Worm (Caenorhabditis elegans): ENCODE measurements around the gene F58F12.4.

F58F12.4 gene

ce11 chrII:6345195-6346158, 41.1 kb upstream of the F58F12.4 start, which contains the start of gene C32D5.8 (continued):
- TF ChIP-seq ama-1 (optimal IDR thresholded peaks at IDR 0.05), result peak; percentile 48
- TF ChIP-seq ZK546.5 (tag; optimal IDR thresholded peaks at IDR 0.05), result no peak
- TF ChIP-seq dpl-1 (GFP tag; optimal IDR thresholded peaks at IDR 0.05), result no peak
- no peak for TF ChIP-seq dmd-6 (GFP tag; IDR thresholded peaks at IDR 0.05)
- no peak for TF ChIP-seq ceh-28 (tag; optimal IDR thresholded peaks at IDR 0.05)
- TF ChIP-seq snpc-1.2 (GFP tag; IDR thresholded peaks at IDR 0.05), result 0 out of 2 replicates have a peak, but pooled peaks have one; percentile 27
- no peak for TF ChIP-seq ztf-11 (tag; optimal IDR thresholded peaks at IDR 0.05)
- TF ChIP-seq mdt-29 (GFP tag; IDR thresholded peaks at IDR 0.05), result no peak
- TF ChIP-seq mxl-3 (GFP tag; optimal IDR thresholded peaks at IDR 0.05), result peak; percentile 38
- TF ChIP-seq egl-43 (GFP tag; IDR thresholded peaks at IDR 0.05), result no peak
- no peak for TF ChIP-seq mes-2 (tag; optimal IDR thresholded peaks at IDR 0.05; ENCODE audit: poor library complexity, severe bottlenecking)
- no peak for TF ChIP-seq F44E2.7 (GFP tag; IDR thresholded peaks at IDR 0.05)
- TF ChIP-seq hlh-30 (tag; optimal IDR thresholded peaks at IDR 0.05; ENCODE audit: insufficient read depth), result peak; percentile 75
- TF ChIP-seq tra-1 (GFP tag; IDR thresholded peaks at IDR 0.05), result no peak
- TF ChIP-seq F37D6.2 (tag; optimal IDR thresholded peaks at IDR 0.05), result no peak
- TF ChIP-seq dve-1 (tag; optimal IDR thresholded peaks at IDR 0.05; ENCODE audit: insufficient read depth), result peak; percentile 47
- peak; percentile 29; the same call in 1 of the 2 replicates for TF ChIP-seq dmd-8 (GFP tag; IDR thresholded peaks at IDR 0.05)
- TF ChIP-seq hif-1 (tag; optimal IDR thresholded peaks at IDR 0.05), result no peak
- TF ChIP-seq mxl-2 (GFP tag; conservative IDR thresholded peaks at IDR 0.05), result no peak
- TF ChIP-seq skn-1 (tag; optimal IDR thresholded peaks at IDR 0.05), result no peak

- TF ChIP-seq ceh-82 (tag; optimal IDR thresholded peaks at IDR 0.05) (no peak), ztf-7 (tag; optimal IDR thresholded peaks at IDR 0.05) (peak; percentile 64), hlh-30 (tag; optimal IDR thresholded peaks at IDR 0.05; ENCODE audit: insufficient read depth) (peak; percentile 61), php-3 (GFP tag; IDR thresholded peaks at IDR 0.05) (peak; percentile 74), hlh-11 (tag; optimal IDR thresholded peaks at IDR 0.05) (peak; percentile 61), nhr-28 (tag; optimal IDR thresholded peaks at IDR 0.05) (peak; percentile 26), nhr-41 (GFP tag; IDR thresholded peaks at IDR 0.05) (no peak), nhr-25 (tag; optimal IDR thresholded peaks at IDR 0.05; ENCODE audit: borderline replicate concordance, insufficient read depth) (peak; percentile 17), Y105C5A.15 (GFP tag; IDR thresholded peaks at IDR 0.05) (no peak), rbr-2 (tag; optimal IDR thresholded peaks at IDR 0.05) (peak; percentile 4), nhr-102 (tag; optimal IDR thresholded peaks at IDR 0.05) (peak; percentile 76), lin-13 (GFP tag; optimal IDR thresholded peaks at IDR 0.05) (peak; percentile 76), ctbp-1 (GFP tag; IDR thresholded peaks at IDR 0.05) (peak; percentile 74), zip-11 (GFP tag; IDR thresholded peaks at IDR 0.05) (no peak), F37D6.2 (tag; optimal IDR thresholded peaks at IDR 0.05) (peak; percentile 20), mep-1 (tag; optimal IDR thresholded peaks at IDR 0.05) (peak; percentile 92), zfp-2 (tag; optimal IDR thresholded peaks at IDR 0.05) (no peak), aly-2 (tag; optimal IDR thresholded peaks at IDR 0.05) (no peak), dmd-6 (GFP tag; IDR thresholded peaks at IDR 0.05) (peak; percentile 47; the same call in 1 of the 2 replicates), lin-38 (GFP tag; IDR thresholded peaks at IDR 0.05) (peak; percentile 66), nhr-77 (tag; optimal IDR thresholded peaks at IDR 0.05) (peak; percentile 80), D1046.2 (GFP tag; IDR thresholded peaks at IDR 0.05) (no peak; the same call in 1 of the 2 replicates), ama-1 (optimal IDR thresholded peaks at IDR 0.05) (peak; percentile 93), ceh-44 (GFP tag; IDR thresholded peaks at IDR 0.05) (no peak), zag-1 (tag; optimal IDR thresholded peaks at IDR 0.05) (no peak), snpc-4 (tag; optimal IDR thresholded peaks at IDR 0.05) (no peak), snpc-1.2 (GFP tag; IDR thresholded peaks at IDR 0.05) (peak; percentile 65), unc-130 (GFP tag; optimal IDR thresholded peaks at IDR 0.05) (no peak), attf-4 (tag; optimal IDR thresholded peaks at IDR 0.05) (no peak), arid-1 (GFP tag; conservative IDR thresholded peaks at IDR 0.05) (peak; percentile 56; the same call in 1 of the 2 replicates), daf-16 (GFP tag; optimal IDR thresholded peaks at IDR 0.05) (peak; percentile 16 to 76), daf-16 (tag; optimal IDR thresholded peaks at IDR 0.05) (peak; percentile 89), tra-1 (GFP tag; IDR thresholded peaks at IDR 0.05) (peak; percentile 80), mdt-29 (GFP tag; IDR thresholded peaks at IDR 0.05) (peak; percentile 86)
Observed at ce11 chrII:6346551-6347079, 40.0 kb upstream of the F58F12.4 start.
